Fruit fly (Drosophila melanogaster) whole organism, prepupa: Measurements from ENCODE around the gene CG44094.

ENCODE experiments used
- Blimp-1 ChIP-seq: fragments of 200-800 bp; sonication (Bioruptor generic); optimal IDR thresholded peaks from 3 replicates; lab custom pipeline; 2017; ENCODE audit warnings: missing biosample characterization, missing genetic modification characterization, mild to moderate bottlenecking, moderate library complexity, missing genetic modification reagents
- CG11294 ChIP-seq: fragments of 200-800 bp; sonication (Bioruptor generic); IDR thresholded peaks from 2 replicates; pipeline ENCODE4 v1.3.6; 2022; ENCODE audit warnings: missing biosample characterization, missing genetic modification characterization
- CG11762 ChIP-seq: fragments of 200-800 bp; sonication (Bioruptor generic); optimal IDR thresholded peaks from 3 replicates; lab custom pipeline; 2016; ENCODE audit warnings: missing biosample characterization, missing genetic modification characterization; ENCODE audit not compliant: insufficient read depth
- CG1621 ChIP-seq: fragments of 200-800 bp; sonication (Bioruptor generic); optimal IDR thresholded peaks from 3 replicates; lab custom pipeline; 2018; ENCODE audit warnings: missing biosample characterization, mild to moderate bottlenecking, missing genetic modification characterization
- CG16779 ChIP-seq: fragments of 200-800 bp; sonication (Bioruptor generic); optimal IDR thresholded peaks from 3 replicates; lab custom pipeline; 2017; ENCODE audit warnings: missing biosample characterization, mild to moderate bottlenecking, missing genetic modification characterization
- CG3032 ChIP-seq: fragments of 200-800 bp; optimal IDR thresholded peaks from 2 replicates; lab custom pipeline; 2019; ENCODE audit warnings: missing biosample characterization, mild to moderate bottlenecking, missing genetic modification characterization, moderate library complexity
- CG32006 ChIP-seq: fragments of 200-800 bp; sonication (Bioruptor generic); optimal IDR thresholded peaks from 3 replicates; lab custom pipeline; 2017; ENCODE audit warnings: missing biosample characterization, mild to moderate bottlenecking, missing genetic modification characterization
- CG34406 ChIP-seq: fragments of 200-800 bp; sonication (Bioruptor generic); optimal IDR thresholded peaks from 3 replicates; lab custom pipeline; 2016; ENCODE audit warnings: missing biosample characterization, missing genetic modification characterization
- CG3919 ChIP-seq: fragments of 200-800 bp; sonication (Bioruptor generic); optimal IDR thresholded peaks from 3 replicates; lab custom pipeline; 2016; ENCODE audit warnings: missing biosample characterization, missing genetic modification characterization
- CG6163 ChIP-seq: fragments of 200-800 bp; sonication (Bioruptor generic); IDR thresholded peaks from 3 replicates; pipeline ENCODE4 v1.3.6; 2022; ENCODE audit warnings: missing biosample characterization, missing genetic modification characterization
- CG6792 ChIP-seq: fragments of 200-800 bp; sonication (Bioruptor generic); optimal IDR thresholded peaks from 3 replicates; lab custom pipeline; 2016; ENCODE audit warnings: missing biosample characterization, missing genetic modification characterization
- CG6808 ChIP-seq: fragments of 200-800 bp; sonication (Bioruptor generic); optimal IDR thresholded peaks from 3 replicates; lab custom pipeline; 2017; ENCODE audit warnings: missing biosample characterization, missing genetic modification characterization, mild to moderate bottlenecking, moderate library complexity, missing genetic modification reagents
- CG6854 ChIP-seq: fragments of 200-800 bp; sonication (Bioruptor generic); optimal IDR thresholded peaks from 2 replicates; lab custom pipeline; 2017; ENCODE audit warnings: missing biosample characterization, mild to moderate bottlenecking, missing genetic modification characterization
- CG7368 ChIP-seq: fragments of 200-800 bp; sonication (Bioruptor generic); optimal IDR thresholded peaks from 3 replicates; lab custom pipeline; 2016; ENCODE audit warnings: missing biosample characterization, missing genetic modification characterization
- CG8119 ChIP-seq: fragments of 200-800 bp; sonication (Bioruptor generic); IDR thresholded peaks from 3 replicates; pipeline ENCODE4 v1.3.6; 2022; ENCODE audit warnings: missing biosample characterization, missing genetic modification characterization
- CG8319 ChIP-seq: fragments of 200-800 bp; sonication (Bioruptor generic); optimal IDR thresholded peaks from 3 replicates; lab custom pipeline; 2016; ENCODE audit warnings: missing biosample characterization, missing genetic modification characterization
- CG8632 ChIP-seq: fragments of 200-800 bp; sonication (Bioruptor generic); optimal IDR thresholded peaks from 3 replicates; lab custom pipeline; 2016; ENCODE audit warnings: missing biosample characterization, missing genetic modification characterization
- CG9139 ChIP-seq: fragments of 200-800 bp; sonication (Bioruptor generic); optimal IDR thresholded peaks from 3 replicates; lab custom pipeline; 2017; ENCODE audit warnings: missing biosample characterization, mild to moderate bottlenecking, missing genetic modification characterization
- Eip75B ChIP-seq: fragments of 200-800 bp; sonication (Bioruptor generic); optimal IDR thresholded peaks from 3 replicates; lab custom pipeline; 2016; ENCODE audit warnings: missing biosample characterization, missing genetic modification characterization
- Eip78C ChIP-seq: fragments of 200-800 bp; sonication (Bioruptor generic); peaks from one replicate; lab custom pipeline; 2016; ENCODE audit warnings: missing biosample characterization, missing genetic modification characterization
- Eip93F ChIP-seq: fragments of 200-800 bp; sonication (Bioruptor generic); optimal IDR thresholded peaks from 2 replicates; lab custom pipeline; 2016; ENCODE audit warnings: missing biosample characterization, mild to moderate bottlenecking, missing genetic modification characterization
- Ets21C ChIP-seq: fragments of 200-800 bp; sonication (Bioruptor generic); optimal IDR thresholded peaks from 3 replicates; lab custom pipeline; 2016; ENCODE audit warnings: missing biosample characterization, missing genetic modification characterization
- Gug ChIP-seq: fragments of 200-800 bp; sonication (Bioruptor generic); IDR thresholded peaks from 2 replicates; pipeline ENCODE4 v1.3.6; 2022; ENCODE audit warnings: missing biosample characterization, missing genetic modification characterization
- Hr38 ChIP-seq: sonication (Bioruptor generic); optimal IDR thresholded peaks from 2 replicates; lab custom pipeline; 2016; ENCODE audit warnings: missing biosample characterization, missing genetic modification characterization
- Hr39 ChIP-seq: fragments of 200-800 bp; sonication (Bioruptor generic); optimal IDR thresholded peaks from 2 replicates; lab custom pipeline; 2016; ENCODE audit warnings: missing biosample characterization, missing genetic modification characterization
- Hr4 ChIP-seq: fragments of 200-800 bp; sonication (Bioruptor generic); optimal IDR thresholded peaks from 3 replicates; lab custom pipeline; 2016; ENCODE audit warnings: missing biosample characterization, missing genetic modification characterization
- OdsH ChIP-seq: fragments of 200-800 bp; sonication (Bioruptor generic); optimal IDR thresholded peaks from 3 replicates; lab custom pipeline; 2016; ENCODE audit warnings: missing biosample characterization, missing genetic modification characterization
- Smox ChIP-seq: fragments of 200-800 bp; sonication (Bioruptor generic); optimal IDR thresholded peaks from 3 replicates; lab custom pipeline; 2016; ENCODE audit warnings: missing biosample characterization, missing genetic modification characterization
- Sox102F ChIP-seq: fragments of 200-800 bp; sonication (Bioruptor generic); optimal IDR thresholded peaks from 2 replicates; lab custom pipeline; 2016; ENCODE audit warnings: missing biosample characterization, mild to moderate bottlenecking, missing genetic modification characterization
- Sox14 ChIP-seq: fragments of 200-800 bp; sonication (Bioruptor generic); optimal IDR thresholded peaks from 3 replicates; lab custom pipeline; 2016; ENCODE audit warnings: missing biosample characterization, missing genetic modification characterization
- Sox15 ChIP-seq: fragments of 200-800 bp; sonication (Bioruptor generic); optimal IDR thresholded peaks from 3 replicates; lab custom pipeline; 2016; ENCODE audit warnings: missing biosample characterization, missing genetic modification characterization
- achi ChIP-seq: fragments of 200-800 bp; sonication (Bioruptor generic); optimal IDR thresholded peaks from 3 replicates; lab custom pipeline; 2016; ENCODE audit warnings: missing biosample characterization, missing genetic modification characterization
- acj6 ChIP-seq: fragments of 200-800 bp; sonication (Bioruptor generic); optimal IDR thresholded peaks from 3 replicates; lab custom pipeline; 2016; ENCODE audit warnings: missing biosample characterization, missing genetic modification characterization
- dsx ChIP-seq: fragments of 200-800 bp; optimal IDR thresholded peaks from 3 replicates; lab custom pipeline; 2019; ENCODE audit warnings: missing biosample characterization, mild to moderate bottlenecking, missing genetic modification characterization, moderate library complexity; ENCODE audit not compliant: poor library complexity, severe bottlenecking
- eg ChIP-seq: fragments of 200-800 bp; sonication (Bioruptor generic); IDR thresholded peaks from 3 replicates; pipeline ENCODE4 v1.3.6; 2022; ENCODE audit warnings: missing biosample characterization, missing genetic modification characterization
- esn ChIP-seq: fragments of 200-800 bp; sonication (Bioruptor generic); optimal IDR thresholded peaks from 2 replicates; lab custom pipeline; 2016; ENCODE audit warnings: missing biosample characterization, mild to moderate bottlenecking, missing genetic modification characterization, moderate library complexity
- fd59A ChIP-seq: fragments of 200-800 bp; sonication (Bioruptor generic); optimal IDR thresholded peaks from 2 replicates; lab custom pipeline; 2017; ENCODE audit warnings: missing biosample characterization, mild to moderate bottlenecking, missing genetic modification characterization, missing genetic modification reagents
- fd85E ChIP-seq: fragments of 200-800 bp; sonication (Bioruptor generic); optimal IDR thresholded peaks from 3 replicates; lab custom pipeline; 2016; ENCODE audit warnings: missing biosample characterization, missing genetic modification characterization
- lz ChIP-seq: fragments of 200-800 bp; sonication (Bioruptor generic); optimal IDR thresholded peaks from 3 replicates; lab custom pipeline; 2016; ENCODE audit warnings: missing biosample characterization, missing genetic modification characterization
- net ChIP-seq: fragments of 200-800 bp; sonication (Bioruptor generic); optimal IDR thresholded peaks from 3 replicates; lab custom pipeline; 2016; ENCODE audit warnings: missing biosample characterization, missing genetic modification characterization
- pdm3 ChIP-seq: fragments of 200-800 bp; sonication (Bioruptor generic); optimal IDR thresholded peaks from 3 replicates; lab custom pipeline; 2016; ENCODE audit warnings: missing biosample characterization, missing genetic modification characterization
- salr ChIP-seq, 2 experiments: fragments of 200-800 bp; sonication (Bioruptor generic); optimal IDR thresholded peaks; 3 replicates each; lab custom pipeline; 2016 to 2018; ENCODE audit warnings: missing biosample characterization in 2 of 2, missing genetic modification characterization in 2 of 2, mild to moderate bottlenecking in 1 of 2
- spab ChIP-seq: fragments of 200-800 bp; sonication (Bioruptor generic); optimal IDR thresholded peaks from 2 replicates; lab custom pipeline; 2017; ENCODE audit warnings: missing biosample characterization, mild to moderate bottlenecking, missing genetic modification characterization, missing genetic modification reagents
- ss ChIP-seq, 2 experiments: fragments of 200-800 bp; sonication (Bioruptor generic); optimal IDR thresholded peaks; 2 replicates in 1 of 2; 3 replicates in 1 of 2; lab custom pipeline; 2017 to 2018; ENCODE audit warnings: mild to moderate bottlenecking in 2 of 2, missing biosample characterization in 2 of 2, missing genetic modification characterization in 2 of 2, moderate library complexity in 1 of 2
- svp ChIP-seq: fragments of 200-800 bp; sonication (Bioruptor generic); peaks from one replicate; lab custom pipeline; 2016; ENCODE audit warnings: missing biosample characterization, missing genetic modification characterization
- topi ChIP-seq: fragments of 200-800 bp; sonication (Bioruptor generic); optimal IDR thresholded peaks from 3 replicates; lab custom pipeline; 2016; ENCODE audit warnings: missing biosample characterization, missing genetic modification characterization
- vri ChIP-seq: fragments of 200-800 bp; sonication (Bioruptor generic); optimal IDR thresholded peaks from 3 replicates; lab custom pipeline; 2016; ENCODE audit warnings: missing biosample characterization, mild to moderate bottlenecking, missing genetic modification characterization

The CG44094 gene

dm6 chr3R:14575718-14576187, 658 bp downstream of the CG44094 start, which contains the start of gene CG7987 (continued):
- TF ChIP-seq CG8632 (GFP tag; lab: Kevin White, UChicago), result no peak
- TF ChIP-seq Hr39 (GFP tag; lab: Kevin White, UChicago), result peak; percentile 0

- TF ChIP-seq net, result peak; percentile 42
- peak; percentile 78 for TF ChIP-seq lz
- TF ChIP-seq dsx, result peak; percentile 33
- TF ChIP-seq fd59A (GFP tag; lab: Kevin White, UChicago), result peak; percentile 47
- peak; percentile 17 for TF ChIP-seq CG1621 (tag; lab: Kevin White, UChicago)
- peak; percentile 30 for TF ChIP-seq Blimp-1 (GFP tag; lab: Kevin White, UChicago)
- TF ChIP-seq Eip93F (GFP tag; lab: Kevin White, UChicago), result no peak
- TF ChIP-seq CG8319 (GFP tag; lab: Kevin White, UChicago), result peak; percentile 45
- TF ChIP-seq pdm3 (GFP tag; lab: Kevin White, UChicago), result peak; percentile 67
- TF ChIP-seq CG8119 (GFP tag; lab: Robert Waterston, UW), result peak; percentile 67
- TF ChIP-seq CG34406, result peak; percentile 67
- TF ChIP-seq Sox102F (GFP tag; lab: Kevin White, UChicago), result peak; percentile 30
- TF ChIP-seq Hr39 (GFP tag; lab: Kevin White, UChicago), result peak; percentile 63
- TF ChIP-seq acj6 (GFP tag; lab: Kevin White, UChicago), result peak; percentile 65
- TF ChIP-seq ss (GFP tag; optimal IDR thresholded peaks at IDR 0.05; lab: Kevin White, UChicago), result peak in 1 of 2 experiments; percentile 64
- TF ChIP-seq Eip75B (GFP tag; lab: Kevin White, UChicago), result peak; percentile 67
- peak; percentile 46 for TF ChIP-seq CG7368
- TF ChIP-seq eg (GFP tag; lab: Robert Waterston, UW), result peak; percentile 48; the same call in 1 of the 3 replicates
- peak; percentile 59 for TF ChIP-seq CG3032 (tag; lab: Kevin White, UChicago)
- peak; percentile 40; the same call in 1 of the 2 replicates for TF ChIP-seq CG11294 (GFP tag; lab: Robert Waterston, UW)
- peak; percentile 87 for TF ChIP-seq svp (GFP tag; lab: Kevin White, UChicago)
- peak; percentile 67 for TF ChIP-seq Sox14 (GFP tag; lab: Kevin White, UChicago)
- no peak for TF ChIP-seq CG6854 (GFP tag; lab: Kevin White, UChicago)
- no peak for TF ChIP-seq Hr38 (GFP tag; lab: Kevin White, UChicago)
- peak; percentile 83 for TF ChIP-seq vri
- TF ChIP-seq CG9139 (GFP tag; lab: Kevin White, UChicago), result no peak
- TF ChIP-seq CG11762, result peak; percentile 56
- TF ChIP-seq CG6808 (GFP tag; lab: Kevin White, UChicago), result peak; percentile 47
- TF ChIP-seq Ets21C (GFP tag; lab: Kevin White, UChicago), result peak; percentile 63
- peak; percentile 78 for TF ChIP-seq esn
- peak; percentile 52 for TF ChIP-seq topi (GFP tag; lab: Kevin White, UChicago)
- peak; percentile 65 for TF ChIP-seq CG3919 (GFP tag; lab: Kevin White, UChicago)
- TF ChIP-seq salr (GFP tag; optimal IDR thresholded peaks at IDR 0.05; lab: Kevin White, UChicago), result peak; percentile 23 to 80
- TF ChIP-seq CG6792, result peak; percentile 64
- TF ChIP-seq Hr4 (GFP tag; lab: Kevin White, UChicago), result peak; percentile 67
- peak; percentile 78 for TF ChIP-seq CG32006 (GFP tag; lab: Kevin White, UChicago)
- peak; percentile 59 for TF ChIP-seq CG8632 (GFP tag; lab: Kevin White, UChicago)
- TF ChIP-seq CG16779 (tag; lab: Kevin White, UChicago), result peak; percentile 10
- TF ChIP-seq Smox, result peak; percentile 76
- peak; percentile 18 for TF ChIP-seq spab
- no peak for TF ChIP-seq Gug (GFP tag; lab: Robert Waterston, UW)
- TF ChIP-seq OdsH, result peak; percentile 76
- peak; percentile 43; the same call in 1 of the 3 replicates for TF ChIP-seq CG6163 (GFP tag; lab: Robert Waterston, UW)
- TF ChIP-seq Sox15 (GFP tag; lab: Kevin White, UChicago), result peak; percentile 58
- TF ChIP-seq achi (GFP tag; lab: Kevin White, UChicago), result peak; percentile 77
- TF ChIP-seq fd85E (GFP tag; lab: Kevin White, UChicago), result no peak
- peak; percentile 94 for TF ChIP-seq Eip78C
These were observed 1.3 kb downstream of the CG44094 start for dm6 chr3R:14574962-14575717.
